Worm (Caenorhabditis elegans) whole organism, late embryonic: ENCODE measurements around the gene F13E6.2.

ENCODE experiments used
- F13H6.1 ChIP-seq: sonication (generic microtip); optimal IDR thresholded peaks from 2 replicates; lab custom pipeline; 2016; ENCODE audit warnings: missing genetic modification characterization, missing compliant biosample characterization
- K02D7.2 ChIP-seq: sonication (generic microtip); optimal IDR thresholded peaks from 2 replicates; lab custom pipeline; 2017; ENCODE audit warnings: mild to moderate bottlenecking, missing genetic modification characterization, missing compliant biosample characterization
- T23F11.4 ChIP-seq: fragments of 200-800 bp; sonication (Bioruptor generic); optimal IDR thresholded peaks from 2 replicates; lab custom pipeline; 2018; ENCODE audit warnings: mild to moderate bottlenecking, missing genetic modification characterization, missing compliant biosample characterization
- Y22D7AL.16 ChIP-seq: sonication (generic microtip); optimal IDR thresholded peaks from 2 replicates; lab custom pipeline; 2016; ENCODE audit warnings: missing genetic modification characterization, missing compliant biosample characterization
- ama-1 ChIP-seq: fragments of 150-350 bp; optimal IDR thresholded peaks from 2 replicates; lab custom pipeline; 2014
- ceh-18 ChIP-seq: sonication (generic microtip); optimal IDR thresholded peaks from 2 replicates; lab custom pipeline; 2016; ENCODE audit warnings: missing genetic modification characterization, missing compliant biosample characterization
- ceh-19 ChIP-seq: fragments of 200-800 bp; sonication (Bioruptor generic); optimal IDR thresholded peaks from 2 replicates; lab custom pipeline; 2018; ENCODE audit warnings: mild to moderate bottlenecking, missing genetic modification characterization, missing compliant biosample characterization
- ceh-30 ChIP-seq: fragments of 150-350 bp; optimal IDR thresholded peaks from 2 replicates; lab custom pipeline; 2014; ENCODE audit warnings: missing biosample characterization, missing genetic modification characterization
- ceh-34 ChIP-seq: sonication (generic microtip); optimal IDR thresholded peaks from 2 replicates; lab custom pipeline; 2016; ENCODE audit warnings: mild to moderate bottlenecking, missing genetic modification characterization, missing compliant biosample characterization
- elt-4 ChIP-seq: sonication (generic microtip); optimal IDR thresholded peaks from 2 replicates; lab custom pipeline; 2016; ENCODE audit warnings: missing genetic modification characterization, missing compliant biosample characterization
- ets-4 ChIP-seq: sonication (generic microtip); optimal IDR thresholded peaks from 2 replicates; lab custom pipeline; 2016; ENCODE audit warnings: missing genetic modification characterization, missing compliant biosample characterization
- eyg-1 ChIP-seq: sonication (generic microtip); optimal IDR thresholded peaks from 2 replicates; lab custom pipeline; 2016; ENCODE audit warnings: missing genotype, missing genetic modification characterization, missing compliant biosample characterization
- fax-1 ChIP-seq: sonication (generic microtip); optimal IDR thresholded peaks from 2 replicates; lab custom pipeline; 2016; ENCODE audit warnings: missing genotype, missing genetic modification characterization, missing compliant biosample characterization
- fkh-10 ChIP-seq: fragments of 150-350 bp; optimal IDR thresholded peaks from 2 replicates; lab custom pipeline; 2014; ENCODE audit warnings: missing biosample characterization, missing genetic modification reagents, missing genetic modification characterization
- gmeb-2 ChIP-seq: sonication (generic microtip); optimal IDR thresholded peaks from 2 replicates; lab custom pipeline; 2016; ENCODE audit warnings: missing genetic modification characterization, inconsistent platforms, missing compliant biosample characterization
- hlh-13 ChIP-seq: fragments of 200-800 bp; sonication (Bioruptor generic); optimal IDR thresholded peaks from 2 replicates; lab custom pipeline; 2018; ENCODE audit warnings: mild to moderate bottlenecking, missing genetic modification characterization, missing compliant biosample characterization
- hlh-15 ChIP-seq: sonication (generic microtip); optimal IDR thresholded peaks from 2 replicates; lab custom pipeline; 2016; ENCODE audit warnings: missing genetic modification characterization, missing compliant biosample characterization
- hlh-30 ChIP-seq: sonication (generic microtip); optimal IDR thresholded peaks from 2 replicates; lab custom pipeline; 2017; ENCODE audit warnings: antibody characterized with exemption, missing genetic modification characterization, missing compliant biosample characterization; ENCODE audit not compliant: insufficient read depth
- hlh-6 ChIP-seq: sonication (generic microtip); optimal IDR thresholded peaks from 2 replicates; lab custom pipeline; 2016; ENCODE audit warnings: missing genotype, missing genetic modification characterization, missing compliant biosample characterization
- hlh-8 ChIP-seq: sonication (generic microtip); optimal IDR thresholded peaks from 2 replicates; lab custom pipeline; 2016; ENCODE audit warnings: missing genotype, missing genetic modification characterization, missing compliant biosample characterization
- lim-6 ChIP-seq: sonication (generic microtip); optimal IDR thresholded peaks from 2 replicates; lab custom pipeline; 2016; ENCODE audit warnings: missing genetic modification characterization, missing compliant biosample characterization
- nfya-1 ChIP-seq: sonication (generic microtip); optimal IDR thresholded peaks from 2 replicates; lab custom pipeline; 2017; ENCODE audit warnings: missing genetic modification characterization, mild to moderate bottlenecking, missing compliant biosample characterization, antibody characterized with exemption, moderate library complexity
- nhr-232 ChIP-seq: sonication (generic microtip); optimal IDR thresholded peaks from 2 replicates; lab custom pipeline; 2016; ENCODE audit warnings: missing genetic modification characterization, missing compliant biosample characterization
- npax-4 ChIP-seq: sonication (generic microtip); optimal IDR thresholded peaks from 2 replicates; lab custom pipeline; 2016; ENCODE audit warnings: missing genetic modification characterization, missing compliant biosample characterization
- pat-9 ChIP-seq: fragments of 200-800 bp; sonication (Bioruptor generic); optimal IDR thresholded peaks from 2 replicates; lab custom pipeline; 2018; ENCODE audit warnings: mild to moderate bottlenecking, missing genetic modification characterization, moderate library complexity, missing compliant biosample characterization
- pha-4 ChIP-seq: fragments of 150-350 bp; optimal IDR thresholded peaks from 2 replicates; lab custom pipeline; 2018; ENCODE audit warnings: missing biosample characterization, missing genetic modification reagents, missing genetic modification characterization
- pros-1 ChIP-seq: fragments of 150-350 bp; optimal IDR thresholded peaks from 2 replicates; lab custom pipeline; 2014; ENCODE audit warnings: missing biosample characterization, missing genetic modification reagents, missing genetic modification characterization
- rnt-1 ChIP-seq: sonication (generic microtip); optimal IDR thresholded peaks from 2 replicates; lab custom pipeline; 2016; ENCODE audit warnings: missing genetic modification characterization, missing compliant biosample characterization
- sdc-2 ChIP-seq: sonication (generic microtip); optimal IDR thresholded peaks from 2 replicates; lab custom pipeline; 2016; ENCODE audit warnings: missing genotype, missing genetic modification characterization, missing compliant biosample characterization
- sox-2 ChIP-seq: fragments of 200-800 bp; sonication (Bioruptor generic); IDR thresholded peaks from 2 replicates; pipeline ENCODE4 v1.3.6; 2022; ENCODE audit warnings: missing genetic modification reagents, missing genetic modification characterization, missing compliant biosample characterization
- sox-4 ChIP-seq: sonication (generic microtip); optimal IDR thresholded peaks from 2 replicates; lab custom pipeline; 2017; ENCODE audit warnings: mild to moderate bottlenecking, missing genetic modification characterization, inconsistent platforms, missing compliant biosample characterization
- tbx-2 ChIP-seq: sonication (generic microtip); optimal IDR thresholded peaks from 2 replicates; lab custom pipeline; 2016; ENCODE audit warnings: missing genetic modification characterization, missing compliant biosample characterization
- ttx-3 ChIP-seq: sonication (generic microtip); optimal IDR thresholded peaks from 2 replicates; lab custom pipeline; 2016; ENCODE audit warnings: missing genetic modification reagents, missing genetic modification characterization, missing compliant biosample characterization
- unc-42 ChIP-seq: sonication (generic microtip); optimal IDR thresholded peaks from 2 replicates; lab custom pipeline; 2016; ENCODE audit warnings: missing genotype, missing genetic modification characterization, missing compliant biosample characterization
- unc-55 ChIP-seq: sonication (generic microtip); optimal IDR thresholded peaks from 2 replicates; lab custom pipeline; 2017; ENCODE audit warnings: missing biosample characterization, missing genetic modification reagents, missing genetic modification characterization
- ztf-16 ChIP-seq: sonication (generic microtip); optimal IDR thresholded peaks from 2 replicates; lab custom pipeline; 2017; ENCODE audit warnings: missing genetic modification characterization, missing compliant biosample characterization

Gene F13E6.2

ce11 chrX:10675952-10676351 is 1.9 kb upstream of the F13E6.2 start:
- no peak for TF ChIP-seq ceh-30 (tag; lab: Kevin White, UChicago)
- TF ChIP-seq pat-9 = no peak
- no peak for TF ChIP-seq elt-4 (tag; lab: Kevin White, UChicago)
- TF ChIP-seq pha-4 = no peak
- no peak for TF ChIP-seq hlh-8 (tag; lab: Kevin White, UChicago)
- no peak for TF ChIP-seq gmeb-2 (tag; lab: Kevin White, UChicago)
- no peak for TF ChIP-seq ttx-3 (tag; lab: Kevin White, UChicago)
- TF ChIP-seq rnt-1 (tag; lab: Kevin White, UChicago) = no peak
- TF ChIP-seq npax-4 = no peak
- no peak for TF ChIP-seq ceh-18 (tag; lab: Kevin White, UChicago)
- TF ChIP-seq unc-42 = no peak
- TF ChIP-seq F13H6.1 = no peak
- TF ChIP-seq, all 69 proteins: peak for 0

- TF ChIP-seq hlh-30 (tag; lab: Kevin White, UChicago) = no peak
- TF ChIP-seq ttx-3 (tag; lab: Kevin White, UChicago) = no peak
- no peak for TF ChIP-seq ceh-19 (GFP tag; lab: Kevin White, UChicago)
- no peak for TF ChIP-seq pros-1 (tag; lab: Kevin White, UChicago)
- no peak for TF ChIP-seq T23F11.4
- no peak for TF ChIP-seq lim-6
- TF ChIP-seq sdc-2 = no peak
- no peak for TF ChIP-seq hlh-15
- no peak for TF ChIP-seq eyg-1
- no peak for TF ChIP-seq unc-55
- TF ChIP-seq Y22D7AL.16 = no peak
- TF ChIP-seq fkh-10 = no peak
- TF ChIP-seq elt-4 (tag; lab: Kevin White, UChicago) = no peak
- TF ChIP-seq sox-4 (tag; lab: Kevin White, UChicago) = no peak
- no peak for TF ChIP-seq sox-2 (GFP tag; lab: Robert Waterston, UW)
- TF ChIP-seq hlh-13 = no peak
- no peak for TF ChIP-seq nfya-1 (tag; lab: Kevin White, UChicago)
- TF ChIP-seq ceh-34 = no peak
- no peak for TF ChIP-seq K02D7.2 (tag; lab: Kevin White, UChicago)
- TF ChIP-seq, all 69 proteins: peak for 0
Measured at ce11 chrX:10675376-10675775, 1.3 kb upstream of the F13E6.2 start.

- no peak for TF ChIP-seq sox-4 (tag; lab: Kevin White, UChicago)
- no peak for TF ChIP-seq ama-1 (lab: Kevin White, UChicago)
- TF ChIP-seq npax-4 = no peak
- TF ChIP-seq fax-1 (tag; lab: Kevin White, UChicago) = no peak
- no peak for TF ChIP-seq tbx-2 (tag; lab: Kevin White, UChicago)
- no peak for TF ChIP-seq F13H6.1
- TF ChIP-seq ets-4 (tag; lab: Kevin White, UChicago) = no peak
- TF ChIP-seq ceh-34 = no peak
- no peak for TF ChIP-seq hlh-6 (tag; lab: Kevin White, UChicago)
- no peak for TF ChIP-seq ceh-19 (GFP tag; lab: Kevin White, UChicago)
Measured at ce11 chrX:10670198-10670597, 3.9 kb downstream of the F13E6.2 start.

ce11 chrX:10667424-10668291 is 6.4 kb downstream of the F13E6.2 start:
- TF ChIP-seq ztf-16 (tag; lab: Kevin White, UChicago) (no peak), tbx-2 (tag; lab: Kevin White, UChicago) (no peak), unc-42 (no peak), eyg-1 (no peak), sdc-2 (peak; percentile 97), ceh-30 (tag; lab: Kevin White, UChicago) (no peak), nhr-232 (tag; lab: Kevin White, UChicago) (no peak), hlh-30 (tag; lab: Kevin White, UChicago) (no peak)
